Fruit fly (Drosophila melanogaster) whole organism: Measurements from ENCODE around the gene p115.

ENCODE experiments used
- Dll ChIP-seq: fragments of >200 bp; optimal IDR thresholded peaks from 2 replicates; lab custom pipeline; 2017
- psq ChIP-seq: fragments of >200 bp; optimal IDR thresholded peaks from 2 replicates; lab custom pipeline; 2017
- usp ChIP-seq: fragments of >200 bp; optimal IDR thresholded peaks from 2 replicates; lab custom pipeline; 2017; ENCODE audit warnings: missing biosample characterization, missing genetic modification characterization, mixed read lengths

DNA sequence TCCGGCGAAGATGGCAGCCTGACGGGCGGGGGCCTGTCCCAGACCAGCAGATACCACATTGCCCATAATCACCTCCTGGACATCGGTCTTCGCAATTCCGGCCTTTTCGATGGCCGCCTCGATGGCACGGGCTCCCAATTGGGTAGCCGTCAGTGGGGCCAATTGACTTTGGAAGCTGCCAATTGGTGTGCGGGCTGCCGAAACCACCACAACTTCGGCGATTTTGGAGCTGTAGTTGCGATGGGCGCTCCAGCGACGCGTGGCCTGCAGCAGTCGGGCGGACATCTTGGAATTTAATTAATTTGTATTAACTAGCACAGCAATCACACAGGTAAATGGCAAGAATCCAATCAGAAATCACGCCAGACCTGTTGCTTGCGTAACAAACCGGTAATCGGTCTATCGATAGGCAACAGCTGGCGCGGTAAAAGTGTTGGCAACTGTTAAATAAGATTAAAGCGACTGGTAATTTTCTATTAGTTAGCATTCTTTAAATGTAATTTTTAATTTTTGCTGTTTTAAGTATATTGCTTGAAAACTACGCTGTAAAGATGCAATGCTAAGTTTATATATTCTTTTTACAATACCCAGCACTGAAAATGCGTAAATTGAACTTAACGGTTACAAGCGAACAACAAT is 5.3 kb upstream of the p115 start, which contains the start of gene Acat1:
- TF ChIP-seq psq (lab: Kevin White, UChicago) (no peak), Dll (lab: Kevin White, UChicago) (no peak), usp (no peak)
